Worm (Caenorhabditis elegans): ENCODE measurements around the gene D1014.6.

ce11 chrV:8085141-8085540 lies 35.8 kb upstream of the D1014.6 start, which contains the start of gene C09H5.7:
- TF ChIP-seq med-1 (GFP tag; optimal IDR thresholded peaks at IDR 0.05; ENCODE audit: insufficient read depth), result no peak
- no peak for TF ChIP-seq T22C8.4 (GFP tag; IDR thresholded peaks at IDR 0.05)
- no peak for TF ChIP-seq klf-2 (GFP tag; conservative IDR thresholded peaks at IDR 0.05)
- no peak for TF ChIP-seq ztf-23 (GFP tag; IDR thresholded peaks at IDR 0.05)
- TF ChIP-seq ref-1 (GFP tag; conservative IDR thresholded peaks at IDR 0.05), result no peak
- TF ChIP-seq tab-1 (GFP tag; IDR thresholded peaks at IDR 0.05), result no peak
- no peak for TF ChIP-seq flt-1 (GFP tag; IDR thresholded peaks at IDR 0.05)
- no peak for TF ChIP-seq cog-1 (tag; optimal IDR thresholded peaks at IDR 0.05)
